Fruit fly (Drosophila melanogaster): ENCODE data around the gene CG34404.
A peak's percentile ranks its signal among the peaks of the same experiment; 100 is the strongest.

CG34404 gene

DNA sequence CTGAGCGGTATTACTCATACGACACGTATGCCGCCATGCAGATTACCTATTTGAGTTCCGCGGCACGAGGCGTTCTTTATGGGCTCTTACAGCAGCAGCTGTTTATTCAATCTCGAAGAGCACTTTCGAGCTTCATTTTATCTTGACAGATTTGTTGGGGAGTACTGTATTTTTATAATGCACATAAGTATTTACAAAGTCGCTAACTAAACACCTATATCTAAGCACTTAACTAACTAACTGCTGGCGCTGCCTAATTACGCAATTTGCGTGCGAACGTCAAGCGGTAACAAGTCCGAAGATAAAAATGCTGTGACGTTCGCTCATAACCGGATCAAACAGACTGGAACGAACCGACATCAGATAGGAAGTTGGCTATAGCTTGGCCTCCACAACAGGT lies 35.2 kb upstream of the CG34404 start (continued):
- TF ChIP-seq scrt (GFP tag; optimal IDR thresholded peaks at IDR 0.05) (peak; percentile 7), Ada2b (GFP tag; IDR thresholded peaks at IDR 0.05) (0 out of 2 replicates have a peak, but pooled peaks have one; percentile 28), CG13296 (GFP tag; optimal IDR thresholded peaks at IDR 0.05) (peak; percentile 76), lab (GFP tag; optimal IDR thresholded peaks at IDR 0.05) (peak; percentile 67), NFAT (GFP tag; IDR thresholded peaks at IDR 0.05) (no peak)

DNA sequence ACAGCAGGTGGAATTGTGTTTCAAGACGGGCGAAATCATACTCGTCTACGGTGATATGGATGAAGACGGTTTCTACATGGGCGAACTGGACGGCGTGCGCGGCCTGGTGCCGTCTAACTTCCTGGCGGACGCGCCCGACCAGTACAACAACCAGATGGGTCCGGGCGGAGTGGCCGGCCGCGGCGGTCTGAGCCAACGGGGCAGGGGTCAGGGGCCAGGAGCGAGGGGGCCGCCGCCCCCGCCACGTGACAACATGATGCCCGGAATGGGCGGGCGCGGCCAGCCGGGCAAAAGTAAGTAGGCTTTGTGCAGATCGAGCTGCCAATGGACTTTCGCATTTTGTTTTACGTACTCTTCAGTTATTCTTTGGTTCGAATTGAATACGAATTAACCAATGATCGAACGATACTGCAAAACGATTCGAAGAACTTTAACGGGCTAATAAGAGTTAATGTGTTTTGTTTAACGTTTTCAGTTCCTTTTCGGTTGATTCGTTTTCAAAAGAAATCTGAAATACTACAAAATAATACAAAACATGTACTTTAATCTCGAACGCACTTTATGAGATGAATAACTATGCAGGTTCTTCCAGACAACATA lies 25.8 kb upstream of the CG34404 start:
- TF ChIP-seq ro (GFP tag; IDR thresholded peaks at IDR 0.05): 0 out of 2 replicates have a peak, but pooled peaks have one; percentile 8
- TF ChIP-seq dan (GFP tag; IDR thresholded peaks at IDR 0.05): 0 out of 2 replicates have a peak, but pooled peaks have one; percentile 22
- TF ChIP-seq Dip3 (GFP tag; optimal IDR thresholded peaks at IDR 0.05): no peak
- TF ChIP-seq Hr39 (optimal IDR thresholded peaks at IDR 0.05): peak; percentile 86
- no peak for TF ChIP-seq trem (tag; optimal IDR thresholded peaks at IDR 0.05)

DNA sequence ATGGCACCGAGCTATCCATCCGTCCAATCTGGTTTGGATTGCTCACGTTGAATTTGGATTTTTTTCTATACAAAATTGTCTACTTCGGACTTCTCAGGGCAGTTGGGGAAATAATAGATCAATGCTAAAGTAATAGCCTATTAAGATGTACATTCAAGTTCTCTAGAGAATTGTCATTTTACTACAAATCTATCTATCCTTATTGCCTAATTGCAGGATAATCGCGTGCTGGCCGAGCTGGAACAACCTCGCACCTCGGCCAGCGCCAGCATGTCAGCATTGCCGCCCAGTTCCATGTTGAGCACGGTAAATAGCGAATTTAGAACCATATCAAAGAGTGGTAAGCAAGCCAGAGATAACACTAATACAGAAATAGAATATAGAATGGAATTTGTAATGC lies 15.4 kb upstream of the CG34404 start, which contains the start of gene h-cup:
Gene h-cup (minus strand): TSS at position 101 of the 400 bp plus-strand sequence.
- TF ChIP-seq H2.0 (GFP tag; IDR thresholded peaks at IDR 0.05) (no peak), CG6791 (GFP tag; IDR thresholded peaks at IDR 0.05; ENCODE audit: partially characterized antibody) (no peak), insv (GFP tag; optimal IDR thresholded peaks at IDR 0.05) (no peak), CG12769 (tag; optimal IDR thresholded peaks at IDR 0.05) (no peak)

DNA sequence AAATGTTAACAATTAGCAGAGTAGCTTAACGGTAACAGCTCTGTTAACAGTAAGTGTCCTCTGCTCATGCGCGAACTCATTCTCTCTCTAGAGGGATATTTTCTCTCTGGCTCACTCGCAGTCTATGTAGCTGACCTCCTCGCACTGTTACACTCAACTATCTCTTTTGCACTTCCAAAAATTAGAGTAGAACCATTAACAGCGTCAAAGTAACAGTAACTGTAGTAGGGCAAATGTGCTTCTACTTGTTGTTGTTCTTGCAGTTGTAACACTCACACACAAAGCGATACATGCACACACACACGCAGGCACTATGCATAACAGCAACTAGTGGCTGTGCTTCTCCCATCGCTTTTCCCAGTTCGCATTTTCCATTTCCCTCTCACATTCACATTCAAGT lies 11.6 kb upstream of the CG34404 start:
- TF ChIP-seq Med (GFP tag) (peak; percentile 52), cas (GFP tag; IDR thresholded peaks at IDR 0.05) (0 out of 2 replicates have a peak, but pooled peaks have one; percentile 25), CG6791 (GFP tag; IDR thresholded peaks at IDR 0.05; ENCODE audit: partially characterized antibody) (peak; percentile 46; the same call in 1 of the 3 replicates), onecut (GFP tag; IDR thresholded peaks at IDR 0.05) (peak; percentile 58), CG8478 (optimal IDR thresholded peaks at IDR 0.05) (peak; percentile 90), Drgx (GFP tag; IDR thresholded peaks at IDR 0.05) (no peak), cg (GFP tag; optimal IDR thresholded peaks at IDR 0.05) (peak; percentile 64), stc (GFP tag; IDR thresholded peaks at IDR 0.05) (no peak), z (GFP tag; IDR thresholded peaks at IDR 0.05) (peak; percentile 50; the same call in 1 of the 3 replicates), NC2α (GFP tag; optimal IDR thresholded peaks at IDR 0.05) (no peak), CG15479 (GFP tag; optimal IDR thresholded peaks at IDR 0.05) (no peak), CG5180 (GFP tag; optimal IDR thresholded peaks at IDR 0.05) (peak; percentile 17), wdn (GFP tag; IDR thresholded peaks at IDR 0.05) (no peak), fd102C (GFP tag; optimal IDR thresholded peaks at IDR 0.05) (no peak), stwl (tag; optimal IDR thresholded peaks at IDR 0.05) (peak; percentile 48), chinmo (GFP tag; IDR thresholded peaks at IDR 0.05; ENCODE audit: partially characterized antibody) (0 out of 4 replicates have a peak, but pooled peaks have one; percentile 58), scrt (GFP tag; optimal IDR thresholded peaks at IDR 0.05) (peak; percentile 96), CG1832 (GFP tag; optimal IDR thresholded peaks at IDR 0.05) (peak; percentile 69), CG4820 (GFP tag; optimal IDR thresholded peaks at IDR 0.05) (no peak), nerfin-1 (tag; optimal IDR thresholded peaks at IDR 0.05) (peak; percentile 51), Nf-YA (GFP tag; IDR thresholded peaks at IDR 0.05) (no peak), CG10321 (GFP tag; IDR thresholded peaks at IDR 0.05) (peak; percentile 91), CG14710 (tag; optimal IDR thresholded peaks at IDR 0.05) (no peak), Trl (optimal IDR thresholded peaks at IDR 0.05) (peak; percentile 65 to 79), Trl (GFP tag; optimal IDR thresholded peaks at IDR 0.05) (no peak), kni (GFP tag; optimal IDR thresholded peaks at IDR 0.05) (peak; percentile 47), CG32767 (GFP tag; IDR thresholded peaks at IDR 0.05) (no peak), CG4360 (GFP tag; IDR thresholded peaks at IDR 0.05) (peak; percentile 75), sens (GFP tag) (peak; percentile 52), ewg (GFP tag; optimal IDR thresholded peaks at IDR 0.05) (peak; percentile 93), dmrt11E (tag; optimal IDR thresholded peaks at IDR 0.05) (no peak), Spps (tag; optimal IDR thresholded peaks at IDR 0.05) (no peak), CG10431 (GFP tag; optimal IDR thresholded peaks at IDR 0.05) (no peak)
